Fruit fly (Drosophila melanogaster) whole organism, adult: Measurements from ENCODE around the gene CG43638.

Experiments
- CG11617 ChIP-seq: fragments of 200-800 bp; sonication (Bioruptor generic); optimal IDR thresholded peaks from 2 replicates; lab custom pipeline; 2017; ENCODE audit warnings: mild to moderate bottlenecking, missing biosample characterization, missing genetic modification reagents, missing genetic modification characterization
- CG12768 ChIP-seq: fragments of 200-800 bp; sonication (Bioruptor generic); optimal IDR thresholded peaks from 2 replicates; lab custom pipeline; 2017; ENCODE audit warnings: missing biosample characterization, missing genetic modification characterization, mild to moderate bottlenecking, moderate library complexity, missing genetic modification reagents
- CG14711 ChIP-seq: fragments of 200-800 bp; sonication (Bioruptor generic); optimal IDR thresholded peaks from 2 replicates; lab custom pipeline; 2018; ENCODE audit warnings: missing biosample characterization, mild to moderate bottlenecking, missing genetic modification characterization, moderate library complexity
- CG1620 ChIP-seq: fragments of 200-800 bp; sonication (Bioruptor generic); optimal IDR thresholded peaks from 2 replicates; lab custom pipeline; 2016; ENCODE audit warnings: missing biosample characterization, missing genetic modification characterization
- CG33017 ChIP-seq: fragments of 200-800 bp; sonication (Bioruptor generic); optimal IDR thresholded peaks from 2 replicates; lab custom pipeline; 2018; ENCODE audit warnings: missing biosample characterization, mild to moderate bottlenecking, missing genetic modification characterization, moderate library complexity
- CG5204 ChIP-seq: fragments of 200-800 bp; sonication (Bioruptor generic); optimal IDR thresholded peaks from 2 replicates; lab custom pipeline; 2016; ENCODE audit warnings: missing biosample characterization, missing genetic modification characterization
- CG7045 ChIP-seq: fragments of 200-800 bp; sonication (Bioruptor generic); optimal IDR thresholded peaks from 2 replicates; lab custom pipeline; 2017; ENCODE audit warnings: missing biosample characterization, mild to moderate bottlenecking, missing genetic modification characterization
- CG7101 ChIP-seq: fragments of 200-800 bp; sonication (Bioruptor generic); optimal IDR thresholded peaks from 2 replicates; lab custom pipeline; 2018; ENCODE audit warnings: missing biosample characterization, mild to moderate bottlenecking, missing genetic modification characterization, moderate library complexity
- Clk ChIP-seq: fragments of 200-800 bp; sonication (Bioruptor generic); optimal IDR thresholded peaks from 2 replicates; lab custom pipeline; 2017; ENCODE audit warnings: missing biosample characterization, missing genetic modification characterization
- Crg-1 ChIP-seq: fragments of 200-800 bp; sonication (Bioruptor generic); optimal IDR thresholded peaks from 2 replicates; lab custom pipeline; 2016; ENCODE audit warnings: missing biosample characterization, missing genetic modification characterization
- Hr96 ChIP-seq: fragments of 200-800 bp; sonication (Bioruptor generic); optimal IDR thresholded peaks from 2 replicates; lab custom pipeline; 2016; ENCODE audit warnings: missing biosample characterization, missing genetic modification characterization
- Mnt ChIP-seq: fragments of 200-800 bp; sonication (Bioruptor generic); optimal IDR thresholded peaks from 2 replicates; lab custom pipeline; 2016; ENCODE audit warnings: missing biosample characterization, mild to moderate bottlenecking, missing genetic modification characterization
- bab1 ChIP-seq: fragments of 200-800 bp; sonication (Bioruptor generic); optimal IDR thresholded peaks from 3 replicates; lab custom pipeline; 2019; ENCODE audit warnings: missing biosample characterization, mild to moderate bottlenecking, missing genetic modification characterization, moderate library complexity
- cic ChIP-seq: fragments of 200-800 bp; sonication (Bioruptor generic); optimal IDR thresholded peaks from 2 replicates; lab custom pipeline; 2017; ENCODE audit warnings: missing biosample characterization, mild to moderate bottlenecking, missing genetic modification characterization, moderate library complexity
- cnc ChIP-seq, 2 experiments: fragments of >200 bp; optimal IDR thresholded peaks; 2 replicates each; lab custom pipeline; 2017
- kay ChIP-seq: fragments of 200-800 bp; sonication (Bioruptor generic); peaks from one replicate; lab custom pipeline; 2016; ENCODE audit warnings: missing biosample characterization, missing genetic modification characterization, borderline replicate concordance
- ovo ChIP-seq: fragments of 200-800 bp; sonication (Bioruptor generic); optimal IDR thresholded peaks from 2 replicates; lab custom pipeline; 2016; ENCODE audit warnings: missing biosample characterization, missing genetic modification characterization
- pad ChIP-seq: fragments of 200-800 bp; sonication (Bioruptor generic); optimal IDR thresholded peaks from 3 replicates; lab custom pipeline; 2017; ENCODE audit warnings: missing biosample characterization, missing genetic modification characterization, mild to moderate bottlenecking, moderate library complexity, missing genetic modification reagents
- tj ChIP-seq: fragments of 200-800 bp; sonication (Bioruptor generic); optimal IDR thresholded peaks from 3 replicates; lab custom pipeline; 2017; ENCODE audit warnings: missing biosample characterization, mild to moderate bottlenecking, missing genetic modification characterization, moderate library complexity
- toe ChIP-seq: fragments of 200-800 bp; sonication (Bioruptor generic); optimal IDR thresholded peaks from 2 replicates; lab custom pipeline; 2016; ENCODE audit warnings: missing biosample characterization, missing genetic modification characterization

The CG43638 gene

dm6 chr3L:12044279-12044678, at the start of gene CG43638:
CG43638 (plus strand) TSS chr3L:12044579.
- TF ChIP-seq Crg-1 (GFP tag; lab: Kevin White, UChicago) (no peak), CG1620 (GFP tag; lab: Kevin White, UChicago) (no peak), CG14711 (no peak), pad (GFP tag; lab: Kevin White, UChicago) (no peak), Mnt (GFP tag; lab: Kevin White, UChicago) (no peak), toe (GFP tag; lab: Kevin White, UChicago) (no peak), CG11617 (GFP tag; lab: Kevin White, UChicago) (no peak), cnc (optimal IDR thresholded peaks at IDR 0.05; lab: Kevin White, UChicago) (no peak), ovo (GFP tag; lab: Kevin White, UChicago) (no peak)

- TF ChIP-seq CG7101 (tag; lab: Kevin White, UChicago) (no peak), toe (GFP tag; lab: Kevin White, UChicago) (no peak), Mnt (GFP tag; lab: Kevin White, UChicago) (no peak), bab1 (GFP tag; lab: Kevin White, UChicago) (no peak), Crg-1 (GFP tag; lab: Kevin White, UChicago) (no peak), CG33017 (tag; lab: Kevin White, UChicago) (no peak), cnc (optimal IDR thresholded peaks at IDR 0.05; lab: Kevin White, UChicago) (no peak), tj (GFP tag; lab: Kevin White, UChicago) (no peak), CG12768 (GFP tag; lab: Kevin White, UChicago) (no peak), CG11617 (GFP tag; lab: Kevin White, UChicago) (no peak), CG5204 (no peak), Hr96 (GFP tag; lab: Kevin White, UChicago) (no peak), CG1620 (GFP tag; lab: Kevin White, UChicago) (no peak)
Measured at dm6 chr3L:11997959-11998358, 46.4 kb upstream of the CG43638 start, which contains the start of gene Grip163. Grip163 (minus strand) TSS chr3L:11998138.

- peak; percentile 27 for TF ChIP-seq bab1 (GFP tag; lab: Kevin White, UChicago)
- peak; percentile 79 for TF ChIP-seq Crg-1 (GFP tag; lab: Kevin White, UChicago)
- peak; percentile 98 for TF ChIP-seq CG14711
- TF ChIP-seq tj (GFP tag; lab: Kevin White, UChicago), result peak; percentile 24
- TF ChIP-seq CG7101 (tag; lab: Kevin White, UChicago), result peak; percentile 46
- TF ChIP-seq kay (GFP tag; lab: Kevin White, UChicago), result no peak
- TF ChIP-seq cnc (optimal IDR thresholded peaks at IDR 0.05; lab: Kevin White, UChicago), result no peak
- TF ChIP-seq CG11617 (GFP tag; lab: Kevin White, UChicago), result peak; percentile 47
- no peak for TF ChIP-seq CG33017 (tag; lab: Kevin White, UChicago)
- TF ChIP-seq Mnt (GFP tag; lab: Kevin White, UChicago), result peak; percentile 73
- TF ChIP-seq CG5204, result peak; percentile 82
- peak; percentile 87 for TF ChIP-seq CG1620 (GFP tag; lab: Kevin White, UChicago)
- TF ChIP-seq ovo (GFP tag; lab: Kevin White, UChicago), result peak; percentile 71
- peak; percentile 68 for TF ChIP-seq Clk
- peak; percentile 38 for TF ChIP-seq CG12768 (GFP tag; lab: Kevin White, UChicago)
- TF ChIP-seq toe (GFP tag; lab: Kevin White, UChicago), result peak; percentile 82
- no peak for TF ChIP-seq CG7045 (GFP tag; lab: Kevin White, UChicago)
- no peak for TF ChIP-seq cic (GFP tag; lab: Kevin White, UChicago)
- peak; percentile 61 for TF ChIP-seq pad (GFP tag; lab: Kevin White, UChicago)
- TF ChIP-seq Hr96 (GFP tag; lab: Kevin White, UChicago), result peak; percentile 82
Measured at dm6 chr3L:12002321-12003248, 41.8 kb upstream of the CG43638 start, which contains the start of the genes Pop2 and CG6928. Pop2 (minus strand) TSS chr3L:12002915. CG6928 (plus strand) TSS chr3L:12003155.

- TF ChIP-seq CG11617 (GFP tag; lab: Kevin White, UChicago) (no peak), pad (GFP tag; lab: Kevin White, UChicago) (peak; percentile 20)
Measured at dm6 chr3L:12003457-12003856, 40.9 kb upstream of the CG43638 start.

dm6 chr3L:12004136-12004535, 40.2 kb upstream of the CG43638 start:
- TF ChIP-seq bab1 (GFP tag; lab: Kevin White, UChicago), result no peak
- TF ChIP-seq CG7101 (tag; lab: Kevin White, UChicago), result no peak
- TF ChIP-seq ovo (GFP tag; lab: Kevin White, UChicago), result no peak
- TF ChIP-seq cic (GFP tag; lab: Kevin White, UChicago), result no peak
- TF ChIP-seq CG5204, result no peak
- no peak for TF ChIP-seq toe (GFP tag; lab: Kevin White, UChicago)
- no peak for TF ChIP-seq tj (GFP tag; lab: Kevin White, UChicago)
- no peak for TF ChIP-seq CG14711

DNA sequence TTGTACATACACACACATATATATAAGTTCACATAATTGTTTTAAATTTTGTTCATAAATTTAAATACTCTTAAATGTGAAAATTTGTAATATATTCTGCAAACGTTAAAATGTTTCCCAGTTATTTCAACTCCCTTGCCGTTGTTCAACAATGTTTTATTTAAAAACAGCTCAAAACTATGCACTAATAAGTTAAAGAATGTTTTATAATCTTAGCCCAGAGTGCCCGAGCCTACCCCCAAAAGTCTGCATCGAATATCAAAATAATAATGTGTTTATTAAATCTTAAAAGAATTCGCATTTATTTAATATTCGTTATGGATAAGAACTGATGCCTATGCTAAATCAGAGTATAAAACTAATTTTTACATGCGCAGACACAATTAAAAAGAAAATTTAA, 36.4 kb upstream of the CG43638 start:
- TF ChIP-seq CG5204 (no peak), CG1620 (GFP tag; lab: Kevin White, UChicago) (no peak), CG33017 (tag; lab: Kevin White, UChicago) (no peak), tj (GFP tag; lab: Kevin White, UChicago) (no peak), pad (GFP tag; lab: Kevin White, UChicago) (no peak), ovo (GFP tag; lab: Kevin White, UChicago) (no peak), CG7045 (GFP tag; lab: Kevin White, UChicago) (no peak), Hr96 (GFP tag; lab: Kevin White, UChicago) (no peak), CG11617 (GFP tag; lab: Kevin White, UChicago) (no peak), CG7101 (tag; lab: Kevin White, UChicago) (no peak), cic (GFP tag; lab: Kevin White, UChicago) (no peak), Clk (no peak), CG14711 (no peak), cnc (optimal IDR thresholded peaks at IDR 0.05; lab: Kevin White, UChicago) (no peak), Crg-1 (GFP tag; lab: Kevin White, UChicago) (no peak), kay (GFP tag; lab: Kevin White, UChicago) (no peak), toe (GFP tag; lab: Kevin White, UChicago) (no peak), Mnt (GFP tag; lab: Kevin White, UChicago) (no peak)
